Worm (Caenorhabditis elegans) whole organism, young adult: ENCODE results near the gene rbm-17.
A peak's percentile ranks its signal among the peaks of the same experiment; 100 is the strongest.

Experiments
- B0035.1 ChIP-seq: sonication (generic microtip); optimal IDR thresholded peaks from 2 replicates; lab custom pipeline; 2016; ENCODE audit warnings: missing genetic modification characterization, mild to moderate bottlenecking, missing compliant biosample characterization, missing genotype, missing genetic modification reagents
- C06A6.2 ChIP-seq: fragments of 200-800 bp; sonication (Bioruptor generic); conservative IDR thresholded peaks from 2 replicates; pipeline ENCODE4 v1.3.6; 2022; ENCODE audit warnings: missing genetic modification characterization, missing compliant biosample characterization
- F10E7.11 ChIP-seq: sonication (generic microtip); optimal IDR thresholded peaks from 2 replicates; lab custom pipeline; 2017; ENCODE audit warnings: mild to moderate bottlenecking, missing genetic modification characterization, moderate library complexity, missing compliant biosample characterization
- F23B12.7 ChIP-seq: sonication (generic microtip); optimal IDR thresholded peaks from 2 replicates; lab custom pipeline; 2017; ENCODE audit warnings: missing genetic modification characterization, mild to moderate bottlenecking, missing compliant biosample characterization, antibody characterized with exemption, moderate library complexity; ENCODE audit not compliant: insufficient read depth
- F39B2.1 ChIP-seq: fragments of 200-800 bp; sonication (Bioruptor generic); IDR thresholded peaks from 2 replicates; pipeline ENCODE4 v1.3.6; 2022; ENCODE audit warnings: missing genetic modification reagents, missing genetic modification characterization, missing compliant biosample characterization
- F55B11.4 ChIP-seq: sonication (generic microtip); optimal IDR thresholded peaks from 2 replicates; lab custom pipeline; 2016; ENCODE audit warnings: missing compliant biosample characterization, missing genetic modification characterization, borderline replicate concordance; ENCODE audit not compliant: insufficient read depth
- K11D2.4 ChIP-seq: fragments of 200-800 bp; sonication (Bioruptor generic); IDR thresholded peaks from 2 replicates; pipeline ENCODE4 v1.3.6; 2022; ENCODE audit warnings: missing genetic modification reagents, missing genetic modification characterization, missing compliant biosample characterization
- Y53G8AR.9 ChIP-seq: fragments of 200-800 bp; sonication (Bioruptor generic); conservative IDR thresholded peaks from 2 replicates; pipeline ENCODE4 v1.3.6; 2022; ENCODE audit warnings: missing genetic modification reagents, missing genetic modification characterization, missing compliant biosample characterization
- Y56A3A.18 ChIP-seq: fragments of 200-800 bp; sonication (Bioruptor generic); IDR thresholded peaks from 2 replicates; pipeline ENCODE4 v1.3.6; 2022; ENCODE audit warnings: missing genetic modification reagents, missing genetic modification characterization, missing compliant biosample characterization
- aptf-2 ChIP-seq: fragments of 200-800 bp; sonication (Bioruptor generic); conservative IDR thresholded peaks from 2 replicates; pipeline ENCODE4 v1.3.6; 2022; ENCODE audit warnings: missing genetic modification reagents, missing genetic modification characterization, missing compliant biosample characterization
- athp-1 ChIP-seq: sonication (generic microtip); optimal IDR thresholded peaks from 2 replicates; lab custom pipeline; 2017; ENCODE audit warnings: mild to moderate bottlenecking, missing genetic modification characterization, missing compliant biosample characterization
- bed-2 ChIP-seq: fragments of 200-800 bp; sonication (Bioruptor generic); IDR thresholded peaks from 2 replicates; pipeline ENCODE4 v1.3.6; 2022; ENCODE audit warnings: missing genetic modification reagents, missing genetic modification characterization, missing compliant biosample characterization
- cebp-1 ChIP-seq, 2 experiments: fragments of 200-800 bp in 1 of 2; sonication (Bioruptor generic) in 1 of 2; sonication (generic microtip) in 1 of 2; IDR thresholded peaks in 1 of 2; optimal IDR thresholded peaks in 1 of 2; 2 replicates each; pipeline versions ENCODE4 v1.3.6 to Lab custom; 2017 to 2022; ENCODE audit warnings: missing compliant biosample characterization in 2 of 2, missing genetic modification characterization in 2 of 2, mild to moderate bottlenecking in 1 of 2, missing genetic modification reagents in 1 of 2, moderate library complexity in 1 of 2
- cebp-2 ChIP-seq: fragments of 200-800 bp; sonication (Bioruptor generic); IDR thresholded peaks from 2 replicates; pipeline ENCODE4 v1.3.6; 2022; ENCODE audit warnings: missing genetic modification characterization, missing compliant biosample characterization
- ceh-100 ChIP-seq: fragments of 200-800 bp; sonication (Bioruptor generic); IDR thresholded peaks from 2 replicates; pipeline ENCODE4 v1.3.6; 2022; ENCODE audit warnings: missing genetic modification reagents, missing genetic modification characterization, missing compliant biosample characterization
- ceh-27 ChIP-seq: fragments of 200-800 bp; sonication (Bioruptor generic); optimal IDR thresholded peaks from 2 replicates; lab custom pipeline; 2018; ENCODE audit warnings: mild to moderate bottlenecking, missing genetic modification characterization, moderate library complexity, missing compliant biosample characterization
- dpff-1 ChIP-seq: sonication (generic microtip); optimal IDR thresholded peaks from 2 replicates; lab custom pipeline; 2017; ENCODE audit warnings: mild to moderate bottlenecking, missing genetic modification characterization, missing compliant biosample characterization
- dpl-1 ChIP-seq: fragments of 150-350 bp; optimal IDR thresholded peaks from 2 replicates; lab custom pipeline; 2014; ENCODE audit warnings: missing biosample characterization, missing genetic modification reagents, missing genetic modification characterization
- efl-1 ChIP-seq: fragments of 150-350 bp; optimal IDR thresholded peaks from 2 replicates; lab custom pipeline; 2014; ENCODE audit warnings: missing biosample characterization, missing genetic modification reagents, missing genetic modification characterization
- him-1 ChIP-seq: sonication (generic microtip); optimal IDR thresholded peaks from 2 replicates; lab custom pipeline; 2016; ENCODE audit warnings: missing genotype, missing genetic modification reagents, missing genetic modification characterization, missing compliant biosample characterization
- hlh-26 ChIP-seq: fragments of 200-800 bp; sonication (Bioruptor generic); conservative IDR thresholded peaks from 2 replicates; pipeline ENCODE4 v1.3.6; 2022; ENCODE audit warnings: missing genetic modification reagents, missing genetic modification characterization, missing compliant biosample characterization
- hrde-1 ChIP-seq: sonication (generic microtip); optimal IDR thresholded peaks from 2 replicates; lab custom pipeline; 2016; ENCODE audit warnings: missing genetic modification characterization, mild to moderate bottlenecking, missing compliant biosample characterization, moderate library complexity, missing genotype, missing genetic modification reagents, borderline replicate concordance
- hsf-1 ChIP-seq: fragments of 200-800 bp; sonication (Bioruptor generic); IDR thresholded peaks from 2 replicates; pipeline ENCODE4 v1.3.6; 2022; ENCODE audit warnings: missing genetic modification reagents, missing genetic modification characterization, missing compliant biosample characterization
- lin-35 ChIP-seq, 3 experiments: fragments of 150-350 bp in 2 of 3; sonication (generic microtip) in 1 of 3; optimal IDR thresholded peaks; 2 replicates each; lab custom pipeline; 2014 to 2018; ENCODE audit warnings: missing biosample characterization in 3 of 3, missing genetic modification characterization in 3 of 3, missing genetic modification reagents in 3 of 3
- lin-40 ChIP-seq: sonication (generic microtip); optimal IDR thresholded peaks from 2 replicates; lab custom pipeline; 2016; ENCODE audit warnings: missing genetic modification characterization, mild to moderate bottlenecking, missing compliant biosample characterization, missing genotype, missing genetic modification reagents
- madf-10 ChIP-seq: sonication (generic microtip); optimal IDR thresholded peaks from 2 replicates; lab custom pipeline; 2016; ENCODE audit warnings: mild to moderate bottlenecking, missing genetic modification characterization, missing compliant biosample characterization
- madf-8 ChIP-seq: fragments of 200-800 bp; sonication (Bioruptor generic); conservative IDR thresholded peaks from 2 replicates; pipeline ENCODE4 v1.3.6; 2022; ENCODE audit warnings: missing genetic modification reagents, missing genetic modification characterization, missing compliant biosample characterization
- mcd-1 ChIP-seq: fragments of 200-800 bp; sonication (Bioruptor generic); IDR thresholded peaks from 2 replicates; pipeline ENCODE4 v1.3.6; 2022; ENCODE audit warnings: missing genetic modification reagents, missing genetic modification characterization, missing compliant biosample characterization
- mel-28 ChIP-seq: sonication (generic microtip); optimal IDR thresholded peaks from 2 replicates; lab custom pipeline; 2016; ENCODE audit warnings: borderline replicate concordance, mild to moderate bottlenecking, missing genetic modification characterization, missing compliant biosample characterization
- rec-8 ChIP-seq, 2 experiments: sonication (generic microtip); optimal IDR thresholded peaks; 2 replicates each; lab custom pipeline; 2016; ENCODE audit warnings: mild to moderate bottlenecking in 2 of 2, missing genetic modification characterization in 2 of 2, missing genetic modification reagents in 2 of 2, missing genotype in 2 of 2, missing biosample characterization in 1 of 2, missing compliant biosample characterization in 1 of 2, moderate library complexity in 1 of 2
- rpc-1 ChIP-seq, 2 experiments: fragments of 150-350 bp in 1 of 2; sonication (generic microtip) in 1 of 2; optimal IDR thresholded peaks; 2 replicates each; lab custom pipeline; 2014 to 2018; ENCODE audit warnings: missing biosample characterization in 1 of 2, missing genetic modification characterization in 1 of 2, missing genetic modification reagents in 1 of 2, missing genotype in 1 of 2
- sdz-38 ChIP-seq: sonication (generic microtip); optimal IDR thresholded peaks from 2 replicates; lab custom pipeline; 2016; ENCODE audit warnings: missing genotype, missing genetic modification characterization, missing compliant biosample characterization
- snpc-4 ChIP-seq, 5 experiments: fragments of 150-350 bp in 1 of 5; sonication (generic microtip) in 4 of 5; optimal IDR thresholded peaks; 2 replicates each; lab custom pipeline; 2014 to 2018; ENCODE audit warnings: missing genetic modification characterization in 5 of 5, missing biosample characterization in 3 of 5, antibody characterized with exemption in 2 of 5, mild to moderate bottlenecking in 2 of 5, missing compliant biosample characterization in 2 of 5, missing genotype in 2 of 5, moderate library complexity in 2 of 5, missing genetic modification reagents in 1 of 5
- tbx-9 ChIP-seq: sonication (generic microtip); optimal IDR thresholded peaks from 2 replicates; lab custom pipeline; 2016; ENCODE audit warnings: borderline replicate concordance, missing genetic modification characterization, inconsistent platforms, missing compliant biosample characterization
- xnd-1 ChIP-seq: sonication (generic microtip); optimal IDR thresholded peaks from 2 replicates; lab custom pipeline; 2016; ENCODE audit warnings: missing genotype, missing genetic modification reagents, missing genetic modification characterization, missing compliant biosample characterization

Gene rbm-17

ce11 chrIV:11635437-11636408 lies 2.4 kb upstream of the rbm-17 start, which contains the start of gene mars-1 (continued):
- TF ChIP-seq madf-10 (tag; lab: Kevin White, UChicago) (peak; percentile 1), K11D2.4 (GFP tag; lab: Robert Waterston, UW) (0 out of 2 replicates have a peak, but pooled peaks have one; percentile 31), lin-40 (tag; lab: Kevin White, UChicago) (peak; percentile 18), hsf-1 (no peak), ceh-27 (GFP tag; lab: Kevin White, UChicago) (peak; percentile 8), xnd-1 (no peak)
- TF ChIP-seq, all 124 proteins: peak for 25

ce11 chrIV:11636409-11636723 lies 1.8 kb upstream of the rbm-17 start, which contains the start of gene F58B3.6:
Gene F58B3.6 (plus strand): TSS chrIV:11636648.
- TF ChIP-seq F39B2.1 (GFP tag; lab: Robert Waterston, UW) (no peak), madf-8 (GFP tag; lab: Robert Waterston, UW) (no peak), ceh-100 (peak; percentile 58), cebp-1 (GFP tag; IDR thresholded peaks at IDR 0.05; lab: Robert Waterston, UW) (no peak), cebp-1 (tag; optimal IDR thresholded peaks at IDR 0.05; lab: Kevin White, UChicago) (peak; percentile 46), mcd-1 (GFP tag; lab: Robert Waterston, UW) (peak; percentile 43)

ce11 chrIV:11640915-11641314 lies 2.8 kb downstream of the rbm-17 start, which contains the start of gene ttr-50:
Gene ttr-50 (minus strand): TSS chrIV:11641015.
- TF ChIP-seq aptf-2, result 0 out of 2 replicates have a peak, but pooled peaks have one; percentile 19
- TF ChIP-seq lin-35 (GFP tag; optimal IDR thresholded peaks at IDR 0.05; lab: Kevin White, UChicago), result no peak
- TF ChIP-seq rpc-1 (optimal IDR thresholded peaks at IDR 0.05; lab: Kevin White, UChicago), result no peak
- TF ChIP-seq rpc-1 (tag; optimal IDR thresholded peaks at IDR 0.05; lab: Kevin White, UChicago), result no peak
- TF ChIP-seq hsf-1, result no peak
- no peak for TF ChIP-seq bed-2 (GFP tag; lab: Robert Waterston, UW)
- TF ChIP-seq cebp-2 (GFP tag; lab: Robert Waterston, UW), result no peak
- no peak for TF ChIP-seq Y56A3A.18 (GFP tag; lab: Robert Waterston, UW)
- no peak for TF ChIP-seq C06A6.2 (GFP tag; lab: Robert Waterston, UW)

ce11 chrIV:11641802-11642201 lies 3.7 kb downstream of the rbm-17 start, which contains the start of gene ZK809.1:
Gene ZK809.1 (plus strand): TSS chrIV:11642102.
- TF ChIP-seq dpl-1 (GFP tag; lab: Kevin White, UChicago) (no peak), athp-1 (tag; lab: Kevin White, UChicago) (no peak), lin-40 (tag; lab: Kevin White, UChicago) (no peak), him-1 (tag; lab: Kevin White, UChicago) (no peak), tbx-9 (tag; lab: Kevin White, UChicago) (no peak), dpff-1 (tag; lab: Kevin White, UChicago) (no peak), mel-28 (tag; lab: Kevin White, UChicago) (no peak), sdz-38 (tag; lab: Kevin White, UChicago) (no peak), F23B12.7 (no peak), Y56A3A.18 (GFP tag; lab: Robert Waterston, UW) (no peak), efl-1 (GFP tag; lab: Kevin White, UChicago) (no peak), C06A6.2 (GFP tag; lab: Robert Waterston, UW) (no peak), B0035.1 (tag; lab: Kevin White, UChicago) (no peak), F10E7.11 (no peak), hrde-1 (tag; lab: Kevin White, UChicago) (no peak), hlh-26 (GFP tag; lab: Robert Waterston, UW) (no peak), F55B11.4 (no peak), rec-8 (tag; optimal IDR thresholded peaks at IDR 0.05; lab: Kevin White, UChicago) (no peak), snpc-4 (GFP tag; optimal IDR thresholded peaks at IDR 0.05; lab: Kevin White, UChicago) (no peak), snpc-4 (tag; optimal IDR thresholded peaks at IDR 0.05; lab: Kevin White, UChicago) (no peak), Y53G8AR.9 (no peak)
